Fruit fly (Drosophila melanogaster) whole organism, pupa: Measurements from ENCODE around the gene Tmem43.

ENCODE experiments used
- CG10348 ChIP-seq: fragments of 200-800 bp; sonication (Bioruptor generic); IDR thresholded peaks from 2 replicates; pipeline ENCODE4 v1.3.6; 2022; ENCODE audit warnings: missing biosample characterization, missing genetic modification characterization
- CG12605 ChIP-seq: fragments of 200-800 bp; sonication (Bioruptor generic); IDR thresholded peaks from 2 replicates; pipeline ENCODE4 v1.3.6; 2022; ENCODE audit warnings: missing biosample characterization, missing genetic modification characterization
- CG13204 ChIP-seq: fragments of 200-800 bp; sonication (Bioruptor generic); optimal IDR thresholded peaks from 2 replicates; lab custom pipeline; 2018; ENCODE audit warnings: missing biosample characterization, mild to moderate bottlenecking, missing genetic modification characterization, moderate library complexity
- CG14655 ChIP-seq: fragments of 200-800 bp; sonication (Bioruptor generic); optimal IDR thresholded peaks from 3 replicates; lab custom pipeline; 2017; ENCODE audit warnings: mild to moderate bottlenecking, missing biosample characterization, missing genetic modification reagents, missing genetic modification characterization
- CG15710 ChIP-seq: fragments of 200-800 bp; sonication (Bioruptor generic); optimal IDR thresholded peaks from 2 replicates; lab custom pipeline; 2018; ENCODE audit warnings: missing biosample characterization, mild to moderate bottlenecking, missing genetic modification characterization, moderate library complexity
- CG17806 ChIP-seq: fragments of 200-800 bp; sonication (Bioruptor generic); optimal IDR thresholded peaks from 2 replicates; lab custom pipeline; 2018; ENCODE audit warnings: missing biosample characterization, mild to moderate bottlenecking, missing genetic modification characterization, moderate library complexity
- CG32121 ChIP-seq: fragments of 200-800 bp; sonication (Bioruptor generic); IDR thresholded peaks from 2 replicates; pipeline ENCODE4 v1.3.6; 2022; ENCODE audit warnings: missing biosample characterization, missing genetic modification characterization
- CG34367 ChIP-seq: fragments of 200-800 bp; sonication (Bioruptor generic); optimal IDR thresholded peaks from 2 replicates; lab custom pipeline; 2018; ENCODE audit warnings: missing biosample characterization, mild to moderate bottlenecking, missing genetic modification characterization
- CG4496 ChIP-seq: fragments of 200-800 bp; sonication (Bioruptor generic); IDR thresholded peaks from 3 replicates; pipeline ENCODE4 v1.3.6; 2022; ENCODE audit warnings: missing biosample characterization, missing genetic modification characterization
- CG8159 ChIP-seq: fragments of 200-800 bp; sonication (Bioruptor generic); optimal IDR thresholded peaks from 3 replicates; lab custom pipeline; 2018; ENCODE audit warnings: missing biosample characterization, mild to moderate bottlenecking, missing genetic modification characterization, moderate library complexity
- CG8301 ChIP-seq: fragments of 200-800 bp; sonication (Bioruptor generic); optimal IDR thresholded peaks from 2 replicates; lab custom pipeline; 2018; ENCODE audit warnings: missing biosample characterization, mild to moderate bottlenecking, missing genetic modification characterization
- CG9948 ChIP-seq: fragments of 200-800 bp; sonication (Bioruptor generic); optimal IDR thresholded peaks from 2 replicates; lab custom pipeline; 2018; ENCODE audit warnings: missing biosample characterization, mild to moderate bottlenecking, missing genetic modification characterization, moderate library complexity
- D1 ChIP-seq: fragments of 200-800 bp; sonication (Bioruptor generic); optimal IDR thresholded peaks from 2 replicates; lab custom pipeline; 2018; ENCODE audit warnings: missing biosample characterization, mild to moderate bottlenecking, missing genetic modification characterization, moderate library complexity
- EcR ChIP-seq: fragments of 200-800 bp; sonication (Bioruptor generic); optimal IDR thresholded peaks from 3 replicates; lab custom pipeline; 2019; ENCODE audit warnings: missing biosample characterization, missing genetic modification characterization, mild to moderate bottlenecking, moderate library complexity, missing genetic modification reagents
- Ets98B ChIP-seq: fragments of 200-800 bp; sonication (Bioruptor generic); IDR thresholded peaks from 2 replicates; pipeline ENCODE4 v1.3.6; 2022; ENCODE audit warnings: missing biosample characterization, missing genetic modification characterization
- Pif1A ChIP-seq: fragments of 200-800 bp; sonication (Bioruptor generic); optimal IDR thresholded peaks from 3 replicates; lab custom pipeline; 2016; ENCODE audit warnings: missing biosample characterization, missing genetic modification characterization
- Pif1B ChIP-seq: fragments of 200-800 bp; sonication (Bioruptor generic); optimal IDR thresholded peaks from 3 replicates; lab custom pipeline; 2016; ENCODE audit warnings: missing biosample characterization, missing genetic modification characterization
- Snoo ChIP-seq: fragments of 200-800 bp; sonication (Bioruptor generic); optimal IDR thresholded peaks from 3 replicates; lab custom pipeline; 2017; ENCODE audit warnings: missing biosample characterization, mild to moderate bottlenecking, missing genetic modification characterization, inconsistent platforms
- fd96Ca ChIP-seq: fragments of 200-800 bp; sonication (Bioruptor generic); IDR thresholded peaks from 3 replicates; pipeline ENCODE4 v1.3.6; 2022; ENCODE audit warnings: missing biosample characterization, missing genetic modification characterization
- gl ChIP-seq: fragments of 200-800 bp; sonication (Bioruptor generic); optimal IDR thresholded peaks from 2 replicates; lab custom pipeline; 2018; ENCODE audit warnings: missing biosample characterization, mild to moderate bottlenecking, missing genetic modification characterization
- rn ChIP-seq: fragments of 200-800 bp; sonication (Bioruptor generic); IDR thresholded peaks from 2 replicates; pipeline ENCODE4 v1.3.6; 2022; ENCODE audit warnings: missing biosample characterization, missing genetic modification characterization

The Tmem43 gene

dm6 chr3L:7947880-7948286, 33.0 kb upstream of the Tmem43 start, which contains the start of gene exex:
exex (plus strand) TSS chr3L:7948186.
- TF ChIP-seq D1 (peak; percentile 50), CG13204 (GFP tag; lab: Kevin White, UChicago) (no peak), CG10348 (GFP tag; lab: Robert Waterston, UW) (no peak)
- TF ChIP-seq, all 21 proteins: peak for 1

- TF ChIP-seq CG8301 (tag; lab: Kevin White, UChicago) (no peak), CG14655 (no peak), CG4496 (GFP tag; lab: Robert Waterston, UW) (no peak), CG9948 (tag; lab: Kevin White, UChicago) (no peak), Pif1B (GFP tag; lab: Kevin White, UChicago) (no peak), Ets98B (GFP tag; lab: Robert Waterston, UW) (no peak), CG12605 (GFP tag; lab: Robert Waterston, UW) (no peak), fd96Ca (GFP tag; lab: Robert Waterston, UW) (no peak), CG32121 (GFP tag; lab: Robert Waterston, UW) (no peak), Snoo (tag; lab: Kevin White, UChicago) (no peak), CG13204 (GFP tag; lab: Kevin White, UChicago) (no peak), CG34367 (tag; lab: Kevin White, UChicago) (no peak), gl (tag; lab: Kevin White, UChicago) (no peak), EcR (GFP tag; lab: Kevin White, UChicago) (no peak), rn (no peak), D1 (no peak)
These were observed 31.3 kb upstream of the Tmem43 start, which contains the start of gene CG43880 for dm6 chr3L:7946222-7946621. CG43880 (minus strand) TSS chr3L:7946322.

- TF ChIP-seq D1 (no peak), Ets98B (GFP tag; lab: Robert Waterston, UW) (no peak), rn (no peak), gl (tag; lab: Kevin White, UChicago) (no peak), Pif1B (GFP tag; lab: Kevin White, UChicago) (no peak), CG15710 (tag; lab: Kevin White, UChicago) (no peak), CG13204 (GFP tag; lab: Kevin White, UChicago) (no peak), Snoo (tag; lab: Kevin White, UChicago) (no peak), CG10348 (GFP tag; lab: Robert Waterston, UW) (no peak), fd96Ca (GFP tag; lab: Robert Waterston, UW) (no peak), CG14655 (no peak), EcR (GFP tag; lab: Kevin White, UChicago) (no peak)
These were observed 29.0 kb upstream of the Tmem43 start for dm6 chr3L:7943950-7944349.

- TF ChIP-seq CG9948 (tag; lab: Kevin White, UChicago) (no peak), Pif1A (GFP tag; lab: Kevin White, UChicago) (no peak), CG17806 (tag; lab: Kevin White, UChicago) (no peak), CG14655 (no peak), rn (no peak), Ets98B (GFP tag; lab: Robert Waterston, UW) (no peak), CG8159 (tag; lab: Kevin White, UChicago) (no peak), CG13204 (GFP tag; lab: Kevin White, UChicago) (no peak), EcR (GFP tag; lab: Kevin White, UChicago) (no peak), Snoo (tag; lab: Kevin White, UChicago) (no peak), CG15710 (tag; lab: Kevin White, UChicago) (no peak), fd96Ca (GFP tag; lab: Robert Waterston, UW) (no peak), gl (tag; lab: Kevin White, UChicago) (no peak), CG8301 (tag; lab: Kevin White, UChicago) (no peak), CG12605 (GFP tag; lab: Robert Waterston, UW) (no peak), CG10348 (GFP tag; lab: Robert Waterston, UW) (no peak), CG32121 (GFP tag; lab: Robert Waterston, UW) (no peak), Pif1B (GFP tag; lab: Kevin White, UChicago) (no peak), D1 (no peak), CG34367 (tag; lab: Kevin White, UChicago) (no peak)
These were observed 28.1 kb upstream of the Tmem43 start for dm6 chr3L:7943046-7943445.

dm6 chr3L:7942403-7942952, 27.6 kb upstream of the Tmem43 start:
- no peak for TF ChIP-seq Pif1B (GFP tag; lab: Kevin White, UChicago)
- TF ChIP-seq CG8159 (tag; lab: Kevin White, UChicago): no peak
- no peak for TF ChIP-seq CG17806 (tag; lab: Kevin White, UChicago)
- no peak for TF ChIP-seq Pif1A (GFP tag; lab: Kevin White, UChicago)
- no peak for TF ChIP-seq CG32121 (GFP tag; lab: Robert Waterston, UW)
- TF ChIP-seq Snoo (tag; lab: Kevin White, UChicago): no peak
- TF ChIP-seq rn: no peak
- no peak for TF ChIP-seq CG15710 (tag; lab: Kevin White, UChicago)
- TF ChIP-seq gl (tag; lab: Kevin White, UChicago): no peak
- TF ChIP-seq CG13204 (GFP tag; lab: Kevin White, UChicago): no peak
- TF ChIP-seq fd96Ca (GFP tag; lab: Robert Waterston, UW): no peak
- TF ChIP-seq CG8301 (tag; lab: Kevin White, UChicago): no peak
- TF ChIP-seq CG14655: no peak
- no peak for TF ChIP-seq CG34367 (tag; lab: Kevin White, UChicago)
- no peak for TF ChIP-seq Ets98B (GFP tag; lab: Robert Waterston, UW)
- TF ChIP-seq CG10348 (GFP tag; lab: Robert Waterston, UW): no peak

- TF ChIP-seq CG4496 (GFP tag; lab: Robert Waterston, UW) (no peak), gl (tag; lab: Kevin White, UChicago) (no peak), CG10348 (GFP tag; lab: Robert Waterston, UW) (no peak), CG32121 (GFP tag; lab: Robert Waterston, UW) (no peak), CG34367 (tag; lab: Kevin White, UChicago) (no peak), Snoo (tag; lab: Kevin White, UChicago) (no peak), D1 (no peak), Pif1A (GFP tag; lab: Kevin White, UChicago) (no peak), CG12605 (GFP tag; lab: Robert Waterston, UW) (no peak)
- TF ChIP-seq, all 21 proteins: peak for 0
These were observed 26.6 kb upstream of the Tmem43 start for dm6 chr3L:7941514-7941913.
